Worm (Caenorhabditis elegans) whole organism, young adult: ENCODE data around the gene sma-4.

Experiments used
- B0336.3 ChIP-seq: fragments of 200-800 bp; sonication (Bioruptor generic); IDR thresholded peaks from 2 replicates; pipeline ENCODE4 v1.3.6; 2022; ENCODE audit warnings: missing genetic modification characterization, missing compliant biosample characterization
- F57C9.4 ChIP-seq: sonication (generic microtip); optimal IDR thresholded peaks from 2 replicates; lab custom pipeline; 2017; ENCODE audit warnings: mild to moderate bottlenecking, missing genetic modification characterization, missing compliant biosample characterization
- Y67H2A.10 ChIP-seq: fragments of 200-800 bp; sonication (Bioruptor generic); conservative IDR thresholded peaks from 2 replicates; pipeline ENCODE4 v1.3.6; 2022; ENCODE audit warnings: missing genetic modification reagents, missing genetic modification characterization, missing compliant biosample characterization
- Y79H2A.3 ChIP-seq: fragments of 200-800 bp; sonication (Bioruptor generic); conservative IDR thresholded peaks from 2 replicates; pipeline ENCODE4 v1.3.6; 2022; ENCODE audit warnings: missing genetic modification reagents, missing genetic modification characterization, missing compliant biosample characterization
- mel-28 ChIP-seq: sonication (generic microtip); optimal IDR thresholded peaks from 2 replicates; lab custom pipeline; 2016; ENCODE audit warnings: borderline replicate concordance, mild to moderate bottlenecking, missing genetic modification characterization, missing compliant biosample characterization
- snpc-4 ChIP-seq, 5 experiments: fragments of 150-350 bp in 1 of 5; sonication (generic microtip) in 4 of 5; optimal IDR thresholded peaks; 2 replicates each; lab custom pipeline; 2014 to 2018; ENCODE audit warnings: missing genetic modification characterization in 5 of 5, missing biosample characterization in 3 of 5, antibody characterized with exemption in 2 of 5, mild to moderate bottlenecking in 2 of 5, missing compliant biosample characterization in 2 of 5, missing genotype in 2 of 5, moderate library complexity in 2 of 5, missing genetic modification reagents in 1 of 5
- unc-130 ChIP-seq: sonication (generic microtip); optimal IDR thresholded peaks from 2 replicates; lab custom pipeline; 2016; ENCODE audit warnings: missing genetic modification reagents, missing genetic modification characterization, missing compliant biosample characterization
- zfh-2 ChIP-seq: fragments of 200-800 bp; sonication (Bioruptor generic); conservative IDR thresholded peaks from 2 replicates; pipeline ENCODE4 v1.3.6; 2022; ENCODE audit warnings: missing genetic modification reagents, missing genetic modification characterization, missing compliant biosample characterization
- ztf-25 ChIP-seq: fragments of 200-800 bp; sonication (Bioruptor generic); IDR thresholded peaks from 2 replicates; pipeline ENCODE4 v1.3.6; 2022; ENCODE audit warnings: missing genetic modification reagents, missing genetic modification characterization, missing compliant biosample characterization

DNA sequence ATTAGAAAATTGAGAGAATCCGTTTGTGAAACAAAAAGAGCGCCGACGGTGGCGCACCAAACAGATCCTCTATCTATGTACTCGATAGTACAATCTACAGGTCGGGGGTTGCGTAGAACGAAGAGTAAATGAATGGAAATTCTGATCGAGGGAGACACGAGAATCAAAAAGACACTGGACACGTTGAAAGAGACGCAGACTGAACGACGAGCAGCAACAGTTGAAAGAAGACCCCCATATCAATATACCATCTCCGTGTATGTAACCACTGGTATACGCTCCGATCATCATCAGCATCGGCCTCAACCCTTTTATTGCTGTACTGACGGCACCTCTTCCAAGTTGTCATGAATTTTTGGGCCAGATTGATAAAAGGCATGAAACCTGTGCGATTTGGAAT is 20.2 kb downstream of the sma-4 start:
- TF ChIP-seq zfh-2 (GFP tag; lab: Robert Waterston, UW) (no peak), ztf-25 (no peak), snpc-4 (GFP tag; optimal IDR thresholded peaks at IDR 0.05; lab: Kevin White, UChicago) (no peak), snpc-4 (tag; optimal IDR thresholded peaks at IDR 0.05; lab: Kevin White, UChicago) (no peak), mel-28 (no peak), Y67H2A.10 (GFP tag; lab: Robert Waterston, UW) (no peak), unc-130 (GFP tag; lab: Kevin White, UChicago) (no peak), F57C9.4 (tag; lab: Kevin White, UChicago) (no peak), Y79H2A.3 (GFP tag; lab: Robert Waterston, UW) (no peak), B0336.3 (GFP tag; lab: Robert Waterston, UW) (no peak)
